Worm (Caenorhabditis elegans) whole organism, L4 larva: Measurements from ENCODE around the gene col-74.

ENCODE experiments used
- D1046.2 ChIP-seq: fragments of 200-800 bp; sonication (Bioruptor generic); IDR thresholded peaks from 2 replicates; pipeline ENCODE4 v1.3.6; 2022; ENCODE audit warnings: missing genetic modification characterization, missing compliant biosample characterization
- F49E8.2 ChIP-seq: sonication (generic microtip); optimal IDR thresholded peaks from 2 replicates; lab custom pipeline; 2016; ENCODE audit warnings: missing compliant biosample characterization, mild to moderate bottlenecking, missing genetic modification characterization, borderline replicate concordance
- Y105C5A.15 ChIP-seq: fragments of 200-800 bp; sonication (Bioruptor generic); IDR thresholded peaks from 2 replicates; pipeline ENCODE4 v1.3.6; 2022; ENCODE audit warnings: missing genetic modification characterization, missing compliant biosample characterization
- ZK337.2 ChIP-seq: fragments of 200-800 bp; sonication (Bioruptor generic); IDR thresholded peaks from 2 replicates; pipeline ENCODE4 v1.3.6; 2022; ENCODE audit warnings: missing genetic modification reagents, missing genetic modification characterization, missing compliant biosample characterization
- ZK546.5 ChIP-seq, 2 experiments: sonication (generic microtip); optimal IDR thresholded peaks; 2 replicates each; lab custom pipeline; 2017; ENCODE audit warnings: missing biosample characterization in 2 of 2, missing genetic modification characterization in 2 of 2
- ama-1 ChIP-seq: fragments of 150-350 bp; optimal IDR thresholded peaks from 2 replicates; lab custom pipeline; 2014; ENCODE audit warnings: inconsistent platforms, mixed read lengths
- ceh-28 ChIP-seq: fragments of 150-350 bp; optimal IDR thresholded peaks from 2 replicates; lab custom pipeline; 2014; ENCODE audit warnings: missing biosample characterization, missing genetic modification reagents, missing genetic modification characterization
- ceh-82 ChIP-seq: sonication (generic microtip); optimal IDR thresholded peaks from 2 replicates; lab custom pipeline; 2017; ENCODE audit warnings: missing biosample characterization, missing genetic modification characterization
- cey-2 ChIP-seq: sonication (generic microtip); optimal IDR thresholded peaks from 3 replicates; lab custom pipeline; 2017; ENCODE audit warnings: missing genetic modification characterization, mild to moderate bottlenecking, missing compliant biosample characterization, antibody characterized with exemption, borderline replicate concordance; ENCODE audit not compliant: insufficient read depth
- daf-16 ChIP-seq, 3 experiments: sonication (generic microtip); optimal IDR thresholded peaks; 2 replicates each; lab custom pipeline; 2016 to 2017; ENCODE audit warnings: missing genetic modification characterization in 3 of 3, missing genetic modification reagents in 3 of 3, mild to moderate bottlenecking in 2 of 3, missing compliant biosample characterization in 2 of 3, missing biosample characterization in 1 of 3, moderate library complexity in 1 of 3
- daf-19 ChIP-seq: fragments of 200-800 bp; sonication (Bioruptor generic); conservative IDR thresholded peaks from 2 replicates; pipeline ENCODE4 v1.3.6; 2022; ENCODE audit warnings: missing genetic modification characterization, missing compliant biosample characterization
- daf-8 ChIP-seq: fragments of 200-800 bp; sonication (Bioruptor generic); IDR thresholded peaks from 2 replicates; pipeline ENCODE4 v1.3.6; 2022; ENCODE audit warnings: missing genetic modification characterization, missing compliant biosample characterization
- dmd-6 ChIP-seq: fragments of 200-800 bp; sonication (Bioruptor generic); IDR thresholded peaks from 2 replicates; pipeline ENCODE4 v1.3.6; 2022; ENCODE audit warnings: missing genetic modification reagents, missing genetic modification characterization, missing compliant biosample characterization
- dmd-8 ChIP-seq: fragments of 200-800 bp; sonication (Bioruptor generic); IDR thresholded peaks from 2 replicates; pipeline ENCODE4 v1.3.6; 2022; ENCODE audit warnings: missing genetic modification characterization, missing compliant biosample characterization
- dmd-9 ChIP-seq: fragments of 200-800 bp; sonication (Bioruptor generic); IDR thresholded peaks from 2 replicates; pipeline ENCODE4 v1.3.6; 2022; ENCODE audit warnings: missing genetic modification reagents, missing genetic modification characterization, missing compliant biosample characterization
- dve-1 ChIP-seq: sonication (generic microtip); optimal IDR thresholded peaks from 2 replicates; lab custom pipeline; 2017; ENCODE audit warnings: antibody characterized with exemption, mild to moderate bottlenecking, missing genetic modification characterization, missing compliant biosample characterization; ENCODE audit not compliant: insufficient read depth
- egl-27 ChIP-seq: sonication (generic microtip); optimal IDR thresholded peaks from 3 replicates; lab custom pipeline; 2017; ENCODE audit warnings: missing biosample characterization, missing genetic modification reagents, missing genetic modification characterization
- gei-8 ChIP-seq: fragments of 200-800 bp; sonication (Bioruptor generic); optimal IDR thresholded peaks from 2 replicates; lab custom pipeline; 2018; ENCODE audit warnings: mild to moderate bottlenecking, missing genetic modification characterization, missing compliant biosample characterization
- hif-1 ChIP-seq, 2 experiments: sonication (generic microtip); optimal IDR thresholded peaks; 2 replicates each; lab custom pipeline; 2016 to 2017; ENCODE audit warnings: missing compliant biosample characterization in 2 of 2, missing genetic modification characterization in 2 of 2, missing genetic modification reagents in 2 of 2, missing genotype in 2 of 2, mild to moderate bottlenecking in 1 of 2
- hlh-11 ChIP-seq: fragments of 200-800 bp; sonication (Bioruptor generic); optimal IDR thresholded peaks from 2 replicates; lab custom pipeline; 2018; ENCODE audit warnings: mild to moderate bottlenecking, missing genetic modification characterization, missing compliant biosample characterization
- jun-1 ChIP-seq: fragments of 150-350 bp; optimal IDR thresholded peaks from 2 replicates; lab custom pipeline; 2014; ENCODE audit warnings: missing biosample characterization, missing genetic modification reagents, missing genetic modification characterization
- lim-7 ChIP-seq: fragments of 200-800 bp; sonication (Bioruptor generic); IDR thresholded peaks from 2 replicates; pipeline ENCODE4 v1.3.6; 2022; ENCODE audit warnings: missing genetic modification characterization, missing compliant biosample characterization
- lsy-2 ChIP-seq, 2 experiments: fragments of 150-350 bp in 1 of 2; sonication (generic microtip) in 1 of 2; optimal IDR thresholded peaks; 2 replicates each; lab custom pipeline; 2014 to 2017; ENCODE audit warnings: missing biosample characterization in 2 of 2, missing genetic modification characterization in 2 of 2
- mdt-29 ChIP-seq: fragments of 200-800 bp; sonication (Bioruptor generic); IDR thresholded peaks from 2 replicates; pipeline ENCODE4 v1.3.6; 2022; ENCODE audit warnings: missing genetic modification reagents, missing genetic modification characterization, missing compliant biosample characterization
- mxl-3 ChIP-seq: fragments of 200-800 bp; sonication (Bioruptor generic); optimal IDR thresholded peaks from 2 replicates; lab custom pipeline; 2018; ENCODE audit warnings: mild to moderate bottlenecking, missing genetic modification characterization, missing compliant biosample characterization
- nhr-10 ChIP-seq: fragments of 150-350 bp; optimal IDR thresholded peaks from 2 replicates; lab custom pipeline; 2014; ENCODE audit warnings: missing biosample characterization, missing genetic modification characterization
- nhr-25 ChIP-seq: sonication (generic microtip); optimal IDR thresholded peaks from 2 replicates; lab custom pipeline; 2017; ENCODE audit warnings: missing genetic modification characterization, mild to moderate bottlenecking, missing compliant biosample characterization, antibody characterized with exemption, moderate library complexity, borderline replicate concordance; ENCODE audit not compliant: insufficient read depth
- nhr-28 ChIP-seq: fragments of 150-350 bp; optimal IDR thresholded peaks from 2 replicates; lab custom pipeline; 2014; ENCODE audit warnings: missing biosample characterization, missing genetic modification characterization
- nhr-77 ChIP-seq: fragments of 150-350 bp; optimal IDR thresholded peaks from 2 replicates; lab custom pipeline; 2014; ENCODE audit warnings: missing biosample characterization, missing genetic modification characterization
- pha-4 ChIP-seq, 2 experiments: fragments of 150-350 bp in 1 of 2; fragments of 200-800 bp in 1 of 2; sonication (Bioruptor generic) in 1 of 2; IDR thresholded peaks in 1 of 2; optimal IDR thresholded peaks in 1 of 2; 2 replicates each; pipeline versions ENCODE4 v1.3.6 to Lab custom; 2014 to 2022; ENCODE audit warnings: missing genetic modification characterization in 2 of 2, missing genetic modification reagents in 2 of 2, missing biosample characterization in 1 of 2, missing compliant biosample characterization in 1 of 2
- rbr-2 ChIP-seq: sonication (generic microtip); optimal IDR thresholded peaks from 2 replicates; lab custom pipeline; 2016; ENCODE audit warnings: missing genotype, missing genetic modification characterization, missing compliant biosample characterization
- saeg-2 ChIP-seq: fragments of 200-800 bp; sonication (Bioruptor generic); IDR thresholded peaks from 2 replicates; pipeline ENCODE4 v1.3.6; 2022; ENCODE audit warnings: missing genetic modification reagents, missing genetic modification characterization, missing compliant biosample characterization
- set-16 ChIP-seq: fragments of 200-800 bp; sonication (Bioruptor generic); IDR thresholded peaks from 2 replicates; pipeline ENCODE4 v1.3.6; 2022; ENCODE audit warnings: missing genetic modification reagents, missing genetic modification characterization, missing compliant biosample characterization
- skn-1 ChIP-seq: fragments of 150-350 bp; optimal IDR thresholded peaks from 2 replicates; lab custom pipeline; 2014; ENCODE audit warnings: missing biosample characterization, missing genetic modification characterization
- snpc-1.2 ChIP-seq: fragments of 200-800 bp; sonication (Bioruptor generic); IDR thresholded peaks from 2 replicates; pipeline ENCODE4 v1.3.6; 2022; ENCODE audit warnings: missing genetic modification reagents, missing genetic modification characterization, missing compliant biosample characterization
- spr-1 ChIP-seq: sonication (generic microtip); optimal IDR thresholded peaks from 2 replicates; lab custom pipeline; 2016; ENCODE audit warnings: mild to moderate bottlenecking, missing genetic modification characterization, missing compliant biosample characterization
- tag-97 ChIP-seq: fragments of 200-800 bp; sonication (Bioruptor generic); IDR thresholded peaks from 2 replicates; pipeline ENCODE4 v1.3.6; 2022; ENCODE audit warnings: missing genetic modification characterization, missing compliant biosample characterization
- tra-1 ChIP-seq: fragments of 200-800 bp; sonication (Bioruptor generic); IDR thresholded peaks from 2 replicates; pipeline ENCODE4 v1.3.6; 2022; ENCODE audit warnings: missing genetic modification reagents, missing genetic modification characterization, missing compliant biosample characterization
- unc-62 ChIP-seq, 3 experiments: fragments of 150-350 bp in 1 of 3; sonication (generic microtip); optimal IDR thresholded peaks in 2 of 3; peaks in 1 of 3; 1 replicate in 1 of 3; 2 replicates in 2 of 3; lab custom pipeline; 2014 to 2017; ENCODE audit warnings: missing biosample characterization in 3 of 3, missing genetic modification characterization in 3 of 3, missing genetic modification reagents in 3 of 3, missing genotype in 1 of 3
- vab-7 ChIP-seq: fragments of 200-800 bp; sonication (Bioruptor generic); IDR thresholded peaks from 2 replicates; pipeline ENCODE4 v1.3.6; 2022; ENCODE audit warnings: missing genetic modification reagents, missing genetic modification characterization, missing compliant biosample characterization
- zag-1 ChIP-seq: fragments of 150-350 bp; optimal IDR thresholded peaks from 2 replicates; lab custom pipeline; 2014; ENCODE audit warnings: missing biosample characterization, missing genetic modification characterization
- zfp-3 ChIP-seq: fragments of 200-800 bp; sonication (Bioruptor generic); conservative IDR thresholded peaks from 2 replicates; pipeline ENCODE4 v1.3.6; 2022; ENCODE audit warnings: missing genetic modification reagents, missing genetic modification characterization, missing compliant biosample characterization
- ztf-11 ChIP-seq: fragments of 150-350 bp; optimal IDR thresholded peaks from 2 replicates; lab custom pipeline; 2014; ENCODE audit warnings: missing biosample characterization, missing genetic modification characterization
- ztf-7 ChIP-seq: fragments of 150-350 bp; optimal IDR thresholded peaks from 2 replicates; lab custom pipeline; 2014; ENCODE audit warnings: missing biosample characterization, missing genetic modification characterization

Gene col-74

DNA sequence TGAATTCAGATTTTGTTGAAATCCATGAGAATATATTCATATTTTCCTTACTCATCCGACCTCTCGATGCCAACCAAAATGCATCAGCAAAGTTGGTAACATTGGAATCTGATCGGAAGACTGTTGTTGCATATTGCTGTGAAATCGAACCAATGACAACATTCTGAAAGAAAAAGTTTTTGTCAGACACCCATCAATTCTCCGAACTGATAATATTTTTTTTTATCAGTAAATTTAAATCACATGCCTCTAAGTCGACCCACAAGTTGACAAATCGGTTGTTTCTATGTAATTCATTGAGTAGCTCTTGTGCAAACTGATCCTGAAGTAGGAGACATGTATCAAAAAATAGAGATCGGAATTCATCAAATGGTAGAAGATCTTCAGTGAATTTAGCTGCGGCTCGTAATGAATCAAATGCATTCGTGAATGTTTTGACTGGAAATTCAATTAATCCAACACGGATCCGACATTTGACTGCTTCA is at the start of gene col-74:
Gene col-74 (plus strand): TSS at position 435 of the 485 bp plus-strand sequence.
- no peak for TF ChIP-seq tra-1 (GFP tag; lab: Robert Waterston, UW)
- no peak for TF ChIP-seq zag-1 (tag; lab: Kevin White, UChicago)
- no peak for TF ChIP-seq ztf-7
- no peak for TF ChIP-seq cey-2 (tag; lab: Kevin White, UChicago)
- peak; percentile 75 for TF ChIP-seq dmd-6 (GFP tag; lab: Robert Waterston, UW)
- TF ChIP-seq lim-7 (GFP tag; lab: Robert Waterston, UW), result no peak
- TF ChIP-seq nhr-25 (tag; lab: Kevin White, UChicago), result no peak
- no peak for TF ChIP-seq ZK337.2 (GFP tag; lab: Robert Waterston, UW)
- no peak for TF ChIP-seq nhr-10 (tag; lab: Kevin White, UChicago)
- no peak for TF ChIP-seq daf-19
- no peak for TF ChIP-seq mxl-3 (GFP tag; lab: Kevin White, UChicago)
- no peak for TF ChIP-seq zfp-3 (GFP tag; lab: Robert Waterston, UW)
- no peak for TF ChIP-seq mdt-29 (GFP tag; lab: Robert Waterston, UW)
- peak; percentile 56 for TF ChIP-seq dve-1
- TF ChIP-seq dmd-9 (GFP tag; lab: Robert Waterston, UW), result no peak
- peak in 1 of 2 experiments; percentile 2 for TF ChIP-seq unc-62 (GFP tag; optimal IDR thresholded peaks at IDR 0.05 in 1 of 2; lab: Kevin White, UChicago)
- TF ChIP-seq unc-62 (tag; optimal IDR thresholded peaks at IDR 0.05; lab: Kevin White, UChicago), result no peak
- no peak for TF ChIP-seq ztf-11
- TF ChIP-seq rbr-2 (tag; lab: Kevin White, UChicago), result no peak
- TF ChIP-seq ceh-28 (tag; lab: Kevin White, UChicago), result no peak
- peak; percentile 42 for TF ChIP-seq hlh-11 (tag; lab: Kevin White, UChicago)
- no peak for TF ChIP-seq jun-1 (tag; lab: Kevin White, UChicago)
- no peak for TF ChIP-seq gei-8 (GFP tag; lab: Kevin White, UChicago)
- TF ChIP-seq hif-1 (tag; optimal IDR thresholded peaks at IDR 0.05; lab: Kevin White, UChicago), result no peak
- TF ChIP-seq ZK546.5 (tag; optimal IDR thresholded peaks at IDR 0.05; lab: Kevin White, UChicago), result no peak
- no peak for TF ChIP-seq daf-16 (GFP tag; optimal IDR thresholded peaks at IDR 0.05; lab: Kevin White, UChicago)
- peak; percentile 60 for TF ChIP-seq daf-16 (tag; optimal IDR thresholded peaks at IDR 0.05; lab: Kevin White, UChicago)
- no peak for TF ChIP-seq pha-4 (GFP tag; IDR thresholded peaks at IDR 0.05; lab: Robert Waterston, UW)
- no peak for TF ChIP-seq pha-4 (tag; optimal IDR thresholded peaks at IDR 0.05; lab: Kevin White, UChicago)
- TF ChIP-seq D1046.2, result no peak
- no peak for TF ChIP-seq vab-7 (GFP tag; lab: Robert Waterston, UW)

DNA sequence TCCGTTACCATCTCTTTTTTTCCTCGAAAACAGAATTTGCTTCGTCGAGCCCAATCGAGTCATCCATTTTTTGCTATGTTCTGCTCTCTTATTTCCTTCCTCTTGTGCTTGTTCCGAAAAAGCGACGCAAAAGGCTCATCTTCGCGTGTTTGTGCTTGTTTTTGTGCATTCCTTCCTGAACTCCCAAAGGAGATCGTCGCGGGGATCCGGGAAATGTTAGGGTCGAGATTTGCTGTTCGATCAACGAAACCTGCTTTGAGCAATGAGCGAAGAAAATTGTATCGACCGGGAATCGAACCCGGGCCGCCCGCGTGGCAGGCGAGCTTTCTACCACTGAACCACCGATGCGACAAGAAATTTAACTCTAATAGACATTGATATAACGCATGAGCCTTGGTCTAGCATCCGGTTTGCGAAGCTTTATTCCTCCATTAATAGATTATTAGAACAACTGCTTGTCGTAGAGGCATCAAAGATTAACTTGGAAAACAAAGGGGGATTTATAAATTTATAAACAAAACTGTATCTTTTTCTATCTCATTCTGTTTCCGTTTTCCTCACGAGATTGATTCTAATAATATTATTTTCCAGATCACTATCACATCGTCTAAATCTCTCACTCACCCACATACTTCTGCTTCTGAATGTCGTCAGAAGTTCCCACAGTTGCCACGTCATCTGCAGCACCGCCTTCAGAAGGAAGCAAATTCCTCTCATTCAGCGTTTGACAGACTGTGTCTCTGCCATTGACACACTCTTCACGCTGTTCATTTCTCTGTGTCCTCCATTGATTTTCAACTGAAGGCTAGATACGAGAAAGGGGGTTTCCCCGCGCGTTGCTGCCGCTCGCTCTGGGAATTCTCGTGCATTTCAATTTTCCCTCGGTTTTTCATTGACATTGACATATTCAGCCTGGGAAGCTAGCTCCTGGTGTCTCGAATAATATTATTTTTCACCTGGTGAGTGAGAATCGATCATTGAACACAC is 47.9 kb upstream of the col-74 start, which contains the start of gene K05F1.6:
Gene K05F1.6 (plus strand): TSS at position 586 of the 987 bp plus-strand sequence.
- TF ChIP-seq nhr-77 (no peak), set-16 (no peak; the same call in none of the 2 replicates), tag-97 (GFP tag; lab: Robert Waterston, UW) (0 out of 2 replicates have a peak, but pooled peaks have one; percentile 28), snpc-1.2 (GFP tag; lab: Robert Waterston, UW) (peak; percentile 85), lsy-2 (tag; optimal IDR thresholded peaks at IDR 0.05; lab: Kevin White, UChicago) (peak in 1 of 2 experiments; percentile 54), egl-27 (no peak), daf-8 (GFP tag; lab: Robert Waterston, UW) (no peak), hif-1 (tag; optimal IDR thresholded peaks at IDR 0.05; lab: Kevin White, UChicago) (peak in 1 of 2 experiments; percentile 12), ZK337.2 (GFP tag; lab: Robert Waterston, UW) (peak; percentile 56; the same call in 1 of the 2 replicates), skn-1 (tag; lab: Kevin White, UChicago) (no peak), F49E8.2 (tag; lab: Kevin White, UChicago) (peak; percentile 78), nhr-28 (tag; lab: Kevin White, UChicago) (no peak), ama-1 (no peak), ceh-82 (tag; lab: Kevin White, UChicago) (no peak), mdt-29 (GFP tag; lab: Robert Waterston, UW) (peak; percentile 76), dmd-9 (GFP tag; lab: Robert Waterston, UW) (peak; percentile 60; the same call in 1 of the 2 replicates), saeg-2 (GFP tag; lab: Robert Waterston, UW) (peak; percentile 81; the same call in 1 of the 2 replicates), lim-7 (GFP tag; lab: Robert Waterston, UW) (peak; percentile 79), dmd-8 (GFP tag; lab: Robert Waterston, UW) (peak; percentile 93), Y105C5A.15 (GFP tag; lab: Robert Waterston, UW) (0 out of 2 replicates have a peak, but pooled peaks have one; percentile 38), hlh-11 (tag; lab: Kevin White, UChicago) (peak; percentile 61), dmd-6 (GFP tag; lab: Robert Waterston, UW) (peak; percentile 60), spr-1 (tag; lab: Kevin White, UChicago) (peak; percentile 70)
